Worm (Caenorhabditis elegans) whole organism, L4 larva: ENCODE results near the gene col-101.

Experiments
- D1046.2 ChIP-seq: fragments of 200-800 bp; sonication (Bioruptor generic); IDR thresholded peaks from 2 replicates; pipeline ENCODE4 v1.3.6; 2022; ENCODE audit warnings: missing genetic modification characterization, missing compliant biosample characterization
- F26F4.8 ChIP-seq: fragments of 200-800 bp; sonication (Bioruptor generic); conservative IDR thresholded peaks from 2 replicates; pipeline ENCODE4 v1.3.6; 2022; ENCODE audit warnings: missing genetic modification characterization, missing compliant biosample characterization
- F49E8.2 ChIP-seq: sonication (generic microtip); optimal IDR thresholded peaks from 2 replicates; lab custom pipeline; 2016; ENCODE audit warnings: missing compliant biosample characterization, mild to moderate bottlenecking, missing genetic modification characterization, borderline replicate concordance
- Y105C5A.15 ChIP-seq: fragments of 200-800 bp; sonication (Bioruptor generic); IDR thresholded peaks from 2 replicates; pipeline ENCODE4 v1.3.6; 2022; ENCODE audit warnings: missing genetic modification characterization, missing compliant biosample characterization
- ZK337.2 ChIP-seq: fragments of 200-800 bp; sonication (Bioruptor generic); IDR thresholded peaks from 2 replicates; pipeline ENCODE4 v1.3.6; 2022; ENCODE audit warnings: missing genetic modification reagents, missing genetic modification characterization, missing compliant biosample characterization
- aha-1 ChIP-seq: fragments of 150-350 bp; peaks from one replicate; lab custom pipeline; 2014; ENCODE audit warnings: missing biosample characterization, missing genetic modification characterization
- aly-2 ChIP-seq: sonication (generic microtip); optimal IDR thresholded peaks from 2 replicates; lab custom pipeline; 2018; ENCODE audit warnings: missing biosample characterization, missing genetic modification characterization
- arid-1 ChIP-seq: fragments of 200-800 bp; sonication (Bioruptor generic); conservative IDR thresholded peaks from 2 replicates; pipeline ENCODE4 v1.3.6; 2022; ENCODE audit warnings: missing genetic modification reagents, missing genetic modification characterization, missing compliant biosample characterization
- attf-4 ChIP-seq: sonication (generic microtip); optimal IDR thresholded peaks from 3 replicates; lab custom pipeline; 2017; ENCODE audit warnings: missing biosample characterization, missing genetic modification characterization
- ceh-20 ChIP-seq: fragments of 200-800 bp; sonication (Bioruptor generic); IDR thresholded peaks from 2 replicates; pipeline ENCODE4 v1.3.6; 2022; ENCODE audit warnings: missing genetic modification reagents, missing genetic modification characterization, missing compliant biosample characterization
- ceh-28 ChIP-seq: fragments of 150-350 bp; optimal IDR thresholded peaks from 2 replicates; lab custom pipeline; 2014; ENCODE audit warnings: missing biosample characterization, missing genetic modification reagents, missing genetic modification characterization
- ceh-32 ChIP-seq: sonication (generic microtip); optimal IDR thresholded peaks from 2 replicates; lab custom pipeline; 2016; ENCODE audit warnings: mild to moderate bottlenecking, missing genetic modification characterization, missing compliant biosample characterization; ENCODE audit not compliant: poor library complexity
- ceh-44 ChIP-seq: fragments of 200-800 bp; sonication (Bioruptor generic); IDR thresholded peaks from 2 replicates; pipeline ENCODE4 v1.3.6; 2022; ENCODE audit warnings: missing genetic modification reagents, missing genetic modification characterization, missing compliant biosample characterization
- ceh-82 ChIP-seq: sonication (generic microtip); optimal IDR thresholded peaks from 2 replicates; lab custom pipeline; 2017; ENCODE audit warnings: missing biosample characterization, missing genetic modification characterization
- cey-2 ChIP-seq: sonication (generic microtip); optimal IDR thresholded peaks from 3 replicates; lab custom pipeline; 2017; ENCODE audit warnings: missing genetic modification characterization, mild to moderate bottlenecking, missing compliant biosample characterization, antibody characterized with exemption, borderline replicate concordance; ENCODE audit not compliant: insufficient read depth
- daf-19 ChIP-seq: fragments of 200-800 bp; sonication (Bioruptor generic); conservative IDR thresholded peaks from 2 replicates; pipeline ENCODE4 v1.3.6; 2022; ENCODE audit warnings: missing genetic modification characterization, missing compliant biosample characterization
- daf-8 ChIP-seq: fragments of 200-800 bp; sonication (Bioruptor generic); IDR thresholded peaks from 2 replicates; pipeline ENCODE4 v1.3.6; 2022; ENCODE audit warnings: missing genetic modification characterization, missing compliant biosample characterization
- dmd-6 ChIP-seq: fragments of 200-800 bp; sonication (Bioruptor generic); IDR thresholded peaks from 2 replicates; pipeline ENCODE4 v1.3.6; 2022; ENCODE audit warnings: missing genetic modification reagents, missing genetic modification characterization, missing compliant biosample characterization
- dmd-8 ChIP-seq: fragments of 200-800 bp; sonication (Bioruptor generic); IDR thresholded peaks from 2 replicates; pipeline ENCODE4 v1.3.6; 2022; ENCODE audit warnings: missing genetic modification characterization, missing compliant biosample characterization
- dpl-1 ChIP-seq: fragments of 150-350 bp; optimal IDR thresholded peaks from 2 replicates; lab custom pipeline; 2014; ENCODE audit warnings: missing biosample characterization, missing genetic modification reagents, missing genetic modification characterization
- duxl-1 ChIP-seq: sonication (generic microtip); optimal IDR thresholded peaks from 2 replicates; lab custom pipeline; 2016; ENCODE audit warnings: mild to moderate bottlenecking, missing genetic modification characterization, moderate library complexity, missing compliant biosample characterization; ENCODE audit not compliant: poor library complexity
- dve-1 ChIP-seq: sonication (generic microtip); optimal IDR thresholded peaks from 2 replicates; lab custom pipeline; 2017; ENCODE audit warnings: antibody characterized with exemption, mild to moderate bottlenecking, missing genetic modification characterization, missing compliant biosample characterization; ENCODE audit not compliant: insufficient read depth
- egl-27 ChIP-seq: sonication (generic microtip); optimal IDR thresholded peaks from 3 replicates; lab custom pipeline; 2017; ENCODE audit warnings: missing biosample characterization, missing genetic modification reagents, missing genetic modification characterization
- fkh-10 ChIP-seq: fragments of 150-350 bp; optimal IDR thresholded peaks from 2 replicates; lab custom pipeline; 2014; ENCODE audit warnings: missing biosample characterization, missing genetic modification reagents, missing genetic modification characterization
- hlh-11 ChIP-seq: fragments of 200-800 bp; sonication (Bioruptor generic); optimal IDR thresholded peaks from 2 replicates; lab custom pipeline; 2018; ENCODE audit warnings: mild to moderate bottlenecking, missing genetic modification characterization, missing compliant biosample characterization
- hlh-30 ChIP-seq: sonication (generic microtip); optimal IDR thresholded peaks from 2 replicates; lab custom pipeline; 2017; ENCODE audit warnings: antibody characterized with exemption, mild to moderate bottlenecking, missing genetic modification characterization, missing compliant biosample characterization; ENCODE audit not compliant: insufficient read depth
- hmg-1.1 ChIP-seq: fragments of 200-800 bp; sonication (Bioruptor generic); IDR thresholded peaks from 2 replicates; pipeline ENCODE4 v1.3.6; 2022; ENCODE audit warnings: missing genetic modification reagents, missing genetic modification characterization, missing compliant biosample characterization
- jun-1 ChIP-seq: fragments of 150-350 bp; optimal IDR thresholded peaks from 2 replicates; lab custom pipeline; 2014; ENCODE audit warnings: missing biosample characterization, missing genetic modification reagents, missing genetic modification characterization
- lin-15B ChIP-seq: fragments of 150-350 bp; sonication (generic microtip); optimal IDR thresholded peaks from 3 replicates; lab custom pipeline; 2014; ENCODE audit warnings: missing biosample characterization, missing genetic modification characterization
- lin-29 ChIP-seq: fragments of 200-800 bp; sonication (Bioruptor generic); IDR thresholded peaks from 2 replicates; pipeline ENCODE4 v1.3.6; 2022; ENCODE audit warnings: missing genetic modification reagents, missing genetic modification characterization, missing compliant biosample characterization
- madf-9 ChIP-seq: fragments of 200-800 bp; sonication (Bioruptor generic); conservative IDR thresholded peaks from 2 replicates; pipeline ENCODE4 v1.3.6; 2022; ENCODE audit warnings: missing genetic modification reagents, missing genetic modification characterization, missing compliant biosample characterization
- mdt-29 ChIP-seq: fragments of 200-800 bp; sonication (Bioruptor generic); IDR thresholded peaks from 2 replicates; pipeline ENCODE4 v1.3.6; 2022; ENCODE audit warnings: missing genetic modification reagents, missing genetic modification characterization, missing compliant biosample characterization
- mes-2 ChIP-seq: sonication (generic microtip); optimal IDR thresholded peaks from 2 replicates; lab custom pipeline; 2016; ENCODE audit warnings: missing genotype, mild to moderate bottlenecking, missing genetic modification characterization, missing compliant biosample characterization; ENCODE audit not compliant: poor library complexity, severe bottlenecking
- mxl-3 ChIP-seq: fragments of 200-800 bp; sonication (Bioruptor generic); optimal IDR thresholded peaks from 2 replicates; lab custom pipeline; 2018; ENCODE audit warnings: mild to moderate bottlenecking, missing genetic modification characterization, missing compliant biosample characterization
- nhr-10 ChIP-seq: fragments of 150-350 bp; optimal IDR thresholded peaks from 2 replicates; lab custom pipeline; 2014; ENCODE audit warnings: missing biosample characterization, missing genetic modification characterization
- nhr-102 ChIP-seq: sonication (generic microtip); optimal IDR thresholded peaks from 2 replicates; lab custom pipeline; 2016; ENCODE audit warnings: mild to moderate bottlenecking, missing genetic modification characterization, moderate library complexity, missing compliant biosample characterization
- nhr-111 ChIP-seq: fragments of 200-800 bp; sonication (Bioruptor generic); optimal IDR thresholded peaks from 2 replicates; lab custom pipeline; 2018; ENCODE audit warnings: mild to moderate bottlenecking, missing genetic modification characterization, missing compliant biosample characterization
- nhr-76 ChIP-seq: fragments of 150-350 bp; optimal IDR thresholded peaks from 2 replicates; lab custom pipeline; 2014; ENCODE audit warnings: missing biosample characterization, missing genetic modification characterization
- nhr-77 ChIP-seq: fragments of 150-350 bp; optimal IDR thresholded peaks from 2 replicates; lab custom pipeline; 2014; ENCODE audit warnings: missing biosample characterization, missing genetic modification characterization
- pqm-1 ChIP-seq: sonication (generic microtip); optimal IDR thresholded peaks from 2 replicates; lab custom pipeline; 2017; ENCODE audit warnings: missing biosample characterization, missing genetic modification characterization
- saeg-2 ChIP-seq: fragments of 200-800 bp; sonication (Bioruptor generic); IDR thresholded peaks from 2 replicates; pipeline ENCODE4 v1.3.6; 2022; ENCODE audit warnings: missing genetic modification reagents, missing genetic modification characterization, missing compliant biosample characterization
- sdz-12 ChIP-seq: fragments of 200-800 bp; sonication (Bioruptor generic); optimal IDR thresholded peaks from 2 replicates; lab custom pipeline; 2018; ENCODE audit warnings: mild to moderate bottlenecking, missing genetic modification characterization, missing compliant biosample characterization
- snpc-1.2 ChIP-seq: fragments of 200-800 bp; sonication (Bioruptor generic); IDR thresholded peaks from 2 replicates; pipeline ENCODE4 v1.3.6; 2022; ENCODE audit warnings: missing genetic modification reagents, missing genetic modification characterization, missing compliant biosample characterization
- snpc-4 ChIP-seq: fragments of 150-350 bp; optimal IDR thresholded peaks from 2 replicates; lab custom pipeline; 2014; ENCODE audit warnings: missing biosample characterization, missing genetic modification characterization
- spr-1 ChIP-seq: sonication (generic microtip); optimal IDR thresholded peaks from 2 replicates; lab custom pipeline; 2016; ENCODE audit warnings: mild to moderate bottlenecking, missing genetic modification characterization, missing compliant biosample characterization
- spr-3 ChIP-seq: fragments of 200-800 bp; sonication (Bioruptor generic); optimal IDR thresholded peaks from 2 replicates; lab custom pipeline; 2018; ENCODE audit warnings: mild to moderate bottlenecking, missing genetic modification characterization, missing compliant biosample characterization
- tag-97 ChIP-seq: fragments of 200-800 bp; sonication (Bioruptor generic); IDR thresholded peaks from 2 replicates; pipeline ENCODE4 v1.3.6; 2022; ENCODE audit warnings: missing genetic modification characterization, missing compliant biosample characterization
- tra-1 ChIP-seq: fragments of 200-800 bp; sonication (Bioruptor generic); IDR thresholded peaks from 2 replicates; pipeline ENCODE4 v1.3.6; 2022; ENCODE audit warnings: missing genetic modification reagents, missing genetic modification characterization, missing compliant biosample characterization
- zag-1 ChIP-seq: fragments of 150-350 bp; optimal IDR thresholded peaks from 2 replicates; lab custom pipeline; 2014; ENCODE audit warnings: missing biosample characterization, missing genetic modification characterization
- zfp-2 ChIP-seq: sonication (generic microtip); optimal IDR thresholded peaks from 2 replicates; lab custom pipeline; 2016; ENCODE audit warnings: mild to moderate bottlenecking, missing genetic modification characterization, missing compliant biosample characterization
- ztf-11 ChIP-seq: fragments of 150-350 bp; optimal IDR thresholded peaks from 2 replicates; lab custom pipeline; 2014; ENCODE audit warnings: missing biosample characterization, missing genetic modification characterization

Gene col-101

ce11 chrIV:295734-296201, 31.1 kb downstream of the col-101 start (continued):
- TF ChIP-seq jun-1 (tag; lab: Kevin White, UChicago): no peak
- 0 out of 2 replicates have a peak, but pooled peaks have one; percentile 30 for TF ChIP-seq mdt-29 (GFP tag; lab: Robert Waterston, UW)
- peak; percentile 60; the same call in 1 of the 2 replicates for TF ChIP-seq tra-1
- peak; percentile 76 for TF ChIP-seq pqm-1
- peak; percentile 69 for TF ChIP-seq nhr-77 (tag; lab: Kevin White, UChicago)
- TF ChIP-seq spr-1: no peak
- TF ChIP-seq attf-4 (tag; lab: Kevin White, UChicago): no peak
- TF ChIP-seq nhr-111 (GFP tag; lab: Kevin White, UChicago): no peak
- no peak for TF ChIP-seq D1046.2 (GFP tag; lab: Robert Waterston, UW)
- no peak for TF ChIP-seq daf-8 (GFP tag; lab: Robert Waterston, UW)
- TF ChIP-seq madf-9 (GFP tag; lab: Robert Waterston, UW): no peak
- TF ChIP-seq spr-3 (GFP tag; lab: Kevin White, UChicago): no peak
- no peak for TF ChIP-seq mes-2 (tag; lab: Kevin White, UChicago)
- TF ChIP-seq ceh-44: no peak
- TF ChIP-seq ceh-32 (tag; lab: Kevin White, UChicago): no peak
- TF ChIP-seq dpl-1: no peak
- no peak for TF ChIP-seq dmd-8 (GFP tag; lab: Robert Waterston, UW)
- TF ChIP-seq ceh-20 (GFP tag; lab: Robert Waterston, UW): 0 out of 2 replicates have a peak, but pooled peaks have one; percentile 33
- no peak for TF ChIP-seq F49E8.2
- no peak for TF ChIP-seq tag-97
- no peak for TF ChIP-seq cey-2
- no peak for TF ChIP-seq daf-19
- TF ChIP-seq dve-1: peak; percentile 66
- TF ChIP-seq nhr-10 (tag; lab: Kevin White, UChicago): no peak
- TF ChIP-seq aha-1 (tag; lab: Kevin White, UChicago): peak; percentile 85
- TF ChIP-seq arid-1: no peak
- TF ChIP-seq dmd-6: peak; percentile 86
- peak; percentile 89 for TF ChIP-seq hlh-11 (tag; lab: Kevin White, UChicago)
- TF ChIP-seq nhr-102 (tag; lab: Kevin White, UChicago): peak; percentile 54
- no peak for TF ChIP-seq lin-15B (tag; lab: Kevin White, UChicago)
- no peak for TF ChIP-seq ceh-82 (tag; lab: Kevin White, UChicago)
- TF ChIP-seq aly-2 (tag; lab: Kevin White, UChicago): no peak
- no peak for TF ChIP-seq zfp-2 (tag; lab: Kevin White, UChicago)
- no peak for TF ChIP-seq nhr-76 (tag; lab: Kevin White, UChicago)
- no peak for TF ChIP-seq sdz-12 (GFP tag; lab: Kevin White, UChicago)
- TF ChIP-seq ceh-28 (tag; lab: Kevin White, UChicago): no peak
- TF ChIP-seq hlh-30 (tag; lab: Kevin White, UChicago): peak; percentile 70
- no peak for TF ChIP-seq egl-27 (tag; lab: Kevin White, UChicago)
- no peak for TF ChIP-seq Y105C5A.15 (GFP tag; lab: Robert Waterston, UW)
- TF ChIP-seq duxl-1: no peak
- TF ChIP-seq hmg-1.1 (GFP tag; lab: Robert Waterston, UW): no peak
- TF ChIP-seq ZK337.2 (GFP tag; lab: Robert Waterston, UW): no peak
- TF ChIP-seq snpc-1.2 (GFP tag; lab: Robert Waterston, UW): no peak
- no peak for TF ChIP-seq zag-1 (tag; lab: Kevin White, UChicago)
- TF ChIP-seq ztf-11 (tag; lab: Kevin White, UChicago): no peak
- TF ChIP-seq fkh-10 (GFP tag; lab: Kevin White, UChicago): no peak
- TF ChIP-seq mxl-3: peak; percentile 44
- TF ChIP-seq snpc-4 (tag; lab: Kevin White, UChicago): no peak
- TF ChIP-seq saeg-2: 0 out of 2 replicates have a peak, but pooled peaks have one; percentile 10
- no peak for TF ChIP-seq F26F4.8 (GFP tag; lab: Robert Waterston, UW)
- no peak for TF ChIP-seq lin-29 (GFP tag; lab: Robert Waterston, UW)
